Worm (Caenorhabditis elegans): ENCODE measurements around the gene F21C10.19.
A peak's percentile ranks its signal among the peaks of the same experiment; 100 is the strongest.

Gene F21C10.19

DNA sequence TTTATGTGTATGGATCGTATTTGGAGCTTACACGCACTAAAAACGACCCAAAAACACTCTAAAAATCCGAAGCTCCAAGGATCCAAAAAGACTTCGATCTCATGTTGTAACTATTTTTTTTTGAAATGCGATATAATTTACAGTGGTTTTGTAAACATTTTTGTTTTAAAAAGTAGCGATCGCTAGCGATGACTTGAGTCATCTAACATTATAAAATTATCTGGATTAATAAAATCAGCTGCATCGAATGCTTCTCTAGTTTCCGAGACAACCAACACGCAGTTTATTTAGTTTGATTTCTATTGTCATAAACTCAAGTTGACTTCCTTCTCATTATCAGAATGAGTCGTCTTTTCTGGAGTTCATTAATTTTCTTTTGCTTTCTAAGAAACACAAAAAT lies 1.2 kb downstream of the F21C10.19 start, which contains the start of gene F21C10.1:
F21C10.1 (plus strand) TSS at position 301 of the 400 bp plus-strand sequence.
- no peak for TF ChIP-seq fkh-8 (tag; optimal IDR thresholded peaks at IDR 0.05)
- no peak for TF ChIP-seq elt-3 (tag; optimal IDR thresholded peaks at IDR 0.05)
- no peak for TF ChIP-seq nhr-11 (tag; optimal IDR thresholded peaks at IDR 0.05)
- no peak for TF ChIP-seq sox-4 (tag; optimal IDR thresholded peaks at IDR 0.05)
- no peak for TF ChIP-seq lir-3 (tag; optimal IDR thresholded peaks at IDR 0.05; ENCODE audit: poor library complexity)
- no peak for TF ChIP-seq fkh-4 (tag; optimal IDR thresholded peaks at IDR 0.05; ENCODE audit: borderline replicate concordance)
- no peak for TF ChIP-seq ets-5 (GFP tag; IDR thresholded peaks at IDR 0.05)
- TF ChIP-seq efl-3 (GFP tag; optimal IDR thresholded peaks at IDR 0.05) = no peak
- TF ChIP-seq isw-1 (GFP tag; IDR thresholded peaks at IDR 0.05) = no peak
- TF ChIP-seq nhr-85 (tag) = no peak
- TF ChIP-seq ceh-90 (tag; optimal IDR thresholded peaks at IDR 0.05) = no peak
- TF ChIP-seq unc-30 (tag; optimal IDR thresholded peaks at IDR 0.05) = no peak
- no peak for TF ChIP-seq grh-1 (GFP tag; IDR thresholded peaks at IDR 0.05)
- no peak for TF ChIP-seq dpl-1 (GFP tag; optimal IDR thresholded peaks at IDR 0.05)
- no peak for TF ChIP-seq mef-2 (tag; optimal IDR thresholded peaks at IDR 0.05)
- TF ChIP-seq nhr-71 (tag; optimal IDR thresholded peaks at IDR 0.05) = no peak

DNA sequence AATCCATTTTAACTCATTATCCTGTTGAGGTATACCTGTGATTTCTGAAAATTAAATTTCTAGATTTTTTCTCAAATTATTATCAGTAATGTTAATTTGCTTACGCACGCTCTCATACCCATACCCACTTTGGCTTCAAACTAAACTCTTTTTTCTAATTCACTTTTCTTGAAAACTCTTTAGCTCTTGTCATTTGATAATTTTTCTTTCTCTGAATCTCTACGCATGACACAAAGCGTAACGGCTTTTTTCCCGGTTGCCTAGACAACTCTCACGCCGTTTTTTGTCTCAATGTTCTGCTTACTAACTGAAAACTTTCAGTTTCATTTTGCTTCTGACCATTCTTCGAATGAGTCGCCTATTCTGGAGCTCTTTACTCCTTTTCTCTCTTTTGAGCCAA lies 3.1 kb downstream of the F21C10.19 start, which contains the start of gene B0222.1:
B0222.1 (plus strand) TSS at position 306 of the 400 bp plus-strand sequence.
- TF ChIP-seq efl-3 (GFP tag; optimal IDR thresholded peaks at IDR 0.05) (no peak), ceh-82 (tag; optimal IDR thresholded peaks at IDR 0.05) (no peak), lin-14 (GFP tag; optimal IDR thresholded peaks at IDR 0.05) (peak; percentile 6), xbp-1 (tag; optimal IDR thresholded peaks at IDR 0.05) (no peak), swsn-7 (tag; optimal IDR thresholded peaks at IDR 0.05) (peak; percentile 3), isw-1 (GFP tag; IDR thresholded peaks at IDR 0.05) (no peak), hlh-17 (GFP tag; optimal IDR thresholded peaks at IDR 0.05; ENCODE audit: borderline replicate concordance) (no peak), nhr-47 (tag; optimal IDR thresholded peaks at IDR 0.05) (peak; percentile 62), sup-37 (GFP tag; optimal IDR thresholded peaks at IDR 0.05) (no peak), nhr-77 (tag; optimal IDR thresholded peaks at IDR 0.05) (no peak), snu-23 (GFP tag; optimal IDR thresholded peaks at IDR 0.05) (no peak), dpl-1 (GFP tag; optimal IDR thresholded peaks at IDR 0.05) (no peak), nhr-71 (tag; optimal IDR thresholded peaks at IDR 0.05) (peak; percentile 72), sox-4 (tag; optimal IDR thresholded peaks at IDR 0.05) (peak; percentile 9), nhr-237 (tag; optimal IDR thresholded peaks at IDR 0.05) (no peak), pax-3 (tag; optimal IDR thresholded peaks at IDR 0.05) (peak; percentile 10), jun-1 (tag; optimal IDR thresholded peaks at IDR 0.05) (no peak), blmp-1 (tag; optimal IDR thresholded peaks at IDR 0.05) (no peak), mdl-1 (tag; optimal IDR thresholded peaks at IDR 0.05) (no peak), fkh-8 (tag; optimal IDR thresholded peaks at IDR 0.05) (peak; percentile 95), efl-1 (optimal IDR thresholded peaks at IDR 0.05) (no peak), efl-1 (GFP tag; optimal IDR thresholded peaks at IDR 0.05 in 1 of 2) (no peak), mab-9 (GFP tag; IDR thresholded peaks at IDR 0.05) (no peak), C04F5.9 (tag; optimal IDR thresholded peaks at IDR 0.05) (no peak), ces-1 (GFP tag; optimal IDR thresholded peaks at IDR 0.05) (no peak), C16A3.4 (tag; optimal IDR thresholded peaks at IDR 0.05) (no peak), lin-15B (tag; optimal IDR thresholded peaks at IDR 0.05) (no peak), nhr-20 (tag; optimal IDR thresholded peaks at IDR 0.05) (peak; percentile 79), pag-3 (tag; optimal IDR thresholded peaks at IDR 0.05; ENCODE audit: borderline replicate concordance, insufficient read depth) (no peak), nhr-19 (GFP tag; conservative IDR thresholded peaks at IDR 0.05) (no peak), unc-30 (tag; optimal IDR thresholded peaks at IDR 0.05) (no peak), tlp-1 (tag; optimal IDR thresholded peaks at IDR 0.05) (no peak), sptf-1 (tag; optimal IDR thresholded peaks at IDR 0.05) (no peak), lin-13 (GFP tag; optimal IDR thresholded peaks at IDR 0.05) (no peak), unc-86 (tag; optimal IDR thresholded peaks at IDR 0.05) (no peak), hlh-4 (tag; optimal IDR thresholded peaks at IDR 0.05) (no peak), alr-1 (tag; optimal IDR thresholded peaks at IDR 0.05; ENCODE audit: borderline replicate concordance) (no peak), nhr-90 (tag; optimal IDR thresholded peaks at IDR 0.05; ENCODE audit: poor library complexity) (no peak), nhr-11 (tag; optimal IDR thresholded peaks at IDR 0.05) (peak; percentile 59), elt-3 (tag; optimal IDR thresholded peaks at IDR 0.05) (no peak), ets-5 (GFP tag; IDR thresholded peaks at IDR 0.05) (no peak), snpc-4 (tag; optimal IDR thresholded peaks at IDR 0.05) (no peak), dsc-1 (tag; optimal IDR thresholded peaks at IDR 0.05) (peak; percentile 29), ztf-11 (tag; optimal IDR thresholded peaks at IDR 0.05) (no peak)

All from whole organism, L1 larva.